Worm (Caenorhabditis elegans): ENCODE data around the gene lmtr-2.

Gene lmtr-2

ce11 chrV:8027429-8028142 is 16.7 kb upstream of the lmtr-2 start:
- TF ChIP-seq ztf-11 (tag; optimal IDR thresholded peaks at IDR 0.05), result no peak
- TF ChIP-seq sma-9 (GFP tag; optimal IDR thresholded peaks at IDR 0.05), result peak; percentile 70
- no peak for TF ChIP-seq sma-9 (tag; optimal IDR thresholded peaks at IDR 0.05)
- TF ChIP-seq Y55F3AM.14 (GFP tag; optimal IDR thresholded peaks at IDR 0.05), result no peak
- TF ChIP-seq snpc-4 (tag; optimal IDR thresholded peaks at IDR 0.05), result no peak
- no peak for TF ChIP-seq nhr-237 (tag; optimal IDR thresholded peaks at IDR 0.05)
- no peak for TF ChIP-seq lin-11 (tag; optimal IDR thresholded peaks at IDR 0.05)
- TF ChIP-seq nhr-6 (tag; optimal IDR thresholded peaks at IDR 0.05), result no peak
- no peak for TF ChIP-seq peb-1 (tag; optimal IDR thresholded peaks at IDR 0.05)
- peak; percentile 18 for TF ChIP-seq sma-3 (GFP tag; optimal IDR thresholded peaks at IDR 0.05)
- no peak for TF ChIP-seq unc-62 (GFP tag; optimal IDR thresholded peaks at IDR 0.05)
- peak; percentile 42 for TF ChIP-seq blmp-1 (tag; optimal IDR thresholded peaks at IDR 0.05; ENCODE audit: insufficient read depth)
- TF ChIP-seq mdl-1 (tag; optimal IDR thresholded peaks at IDR 0.05), result no peak
- TF ChIP-seq nhr-25 (tag; optimal IDR thresholded peaks at IDR 0.05), result peak; percentile 56
- no peak for TF ChIP-seq unc-39 (tag; optimal IDR thresholded peaks at IDR 0.05)
- no peak for TF ChIP-seq elt-3 (tag; optimal IDR thresholded peaks at IDR 0.05)
- no peak for TF ChIP-seq ama-1 (optimal IDR thresholded peaks at IDR 0.05)
- TF ChIP-seq ztf-4 (tag; optimal IDR thresholded peaks at IDR 0.05), result no peak
- TF ChIP-seq lsy-2 (tag; optimal IDR thresholded peaks at IDR 0.05), result no peak
- TF ChIP-seq egl-27 (tag; optimal IDR thresholded peaks at IDR 0.05), result no peak
- no peak for TF ChIP-seq nhr-77 (tag; optimal IDR thresholded peaks at IDR 0.05)
- TF ChIP-seq nhr-21 (tag; optimal IDR thresholded peaks at IDR 0.05), result no peak
- TF ChIP-seq crh-2 (tag; optimal IDR thresholded peaks at IDR 0.05), result no peak

ce11 chrV:8026343-8026742 is 15.4 kb upstream of the lmtr-2 start, which contains the start of gene F43H9.4:
Gene F43H9.4, plus strand, starts transcription at chrV:8026708.
- TF ChIP-seq aly-2 (tag; optimal IDR thresholded peaks at IDR 0.05) (no peak), ceh-16 (tag; optimal IDR thresholded peaks at IDR 0.05) (no peak), peb-1 (tag; optimal IDR thresholded peaks at IDR 0.05) (no peak), ZK546.5 (tag; optimal IDR thresholded peaks at IDR 0.05) (no peak), lsy-2 (tag; optimal IDR thresholded peaks at IDR 0.05) (no peak), ceh-82 (tag; optimal IDR thresholded peaks at IDR 0.05) (no peak), unc-39 (tag; optimal IDR thresholded peaks at IDR 0.05) (no peak), elt-3 (tag; optimal IDR thresholded peaks at IDR 0.05) (no peak), ztf-11 (tag; optimal IDR thresholded peaks at IDR 0.05) (no peak), lin-39 (tag; optimal IDR thresholded peaks at IDR 0.05) (no peak), F13H6.1 (tag; optimal IDR thresholded peaks at IDR 0.05) (no peak), crh-2 (tag; optimal IDR thresholded peaks at IDR 0.05) (peak; percentile 48), ztf-1 (GFP tag; conservative IDR thresholded peaks at IDR 0.05) (no peak), sma-9 (GFP tag; optimal IDR thresholded peaks at IDR 0.05) (peak; percentile 92), sma-9 (tag; optimal IDR thresholded peaks at IDR 0.05) (no peak), mdl-1 (tag; optimal IDR thresholded peaks at IDR 0.05) (peak; percentile 77 to 79), nhr-21 (tag; optimal IDR thresholded peaks at IDR 0.05) (peak; percentile 42), blmp-1 (tag; optimal IDR thresholded peaks at IDR 0.05; ENCODE audit: insufficient read depth) (peak; percentile 2), sma-3 (GFP tag; optimal IDR thresholded peaks at IDR 0.05) (peak; percentile 66), nhr-129 (tag; optimal IDR thresholded peaks at IDR 0.05) (peak; percentile 42), nhr-12 (tag; optimal IDR thresholded peaks at IDR 0.05) (no peak), lin-11 (tag; optimal IDR thresholded peaks at IDR 0.05) (no peak), gmeb-1 (tag; optimal IDR thresholded peaks at IDR 0.05) (no peak), ama-1 (optimal IDR thresholded peaks at IDR 0.05) (no peak), fos-1 (tag; optimal IDR thresholded peaks at IDR 0.05) (peak; percentile 11), unc-55 (GFP tag; optimal IDR thresholded peaks at IDR 0.05) (no peak), egl-27 (tag; optimal IDR thresholded peaks at IDR 0.05) (no peak), nhr-25 (tag; optimal IDR thresholded peaks at IDR 0.05) (peak; percentile 82), nhr-237 (tag; optimal IDR thresholded peaks at IDR 0.05) (no peak), alr-1 (tag; optimal IDR thresholded peaks at IDR 0.05) (no peak), nhr-11 (tag; optimal IDR thresholded peaks at IDR 0.05) (no peak)

- peak in 1 of 2 experiments; percentile 8 for TF ChIP-seq mdl-1 (tag; optimal IDR thresholded peaks at IDR 0.05)
- TF ChIP-seq nhr-237 (tag; optimal IDR thresholded peaks at IDR 0.05), result no peak
- no peak for TF ChIP-seq aly-2 (tag; optimal IDR thresholded peaks at IDR 0.05)
- TF ChIP-seq blmp-1 (tag; optimal IDR thresholded peaks at IDR 0.05; ENCODE audit: insufficient read depth), result peak; percentile 20
- TF ChIP-seq nhr-6 (tag; optimal IDR thresholded peaks at IDR 0.05), result peak; percentile 13
- peak; percentile 87 for TF ChIP-seq nhr-25 (tag; optimal IDR thresholded peaks at IDR 0.05)
- peak; percentile 95 for TF ChIP-seq nhr-129 (tag; optimal IDR thresholded peaks at IDR 0.05)
- peak; percentile 77 for TF ChIP-seq sma-9 (GFP tag; optimal IDR thresholded peaks at IDR 0.05)
- TF ChIP-seq sma-9 (tag; optimal IDR thresholded peaks at IDR 0.05), result no peak
- no peak for TF ChIP-seq crh-2 (tag; optimal IDR thresholded peaks at IDR 0.05)
- peak; percentile 42 for TF ChIP-seq nhr-21 (tag; optimal IDR thresholded peaks at IDR 0.05)
- no peak for TF ChIP-seq snpc-4 (tag; optimal IDR thresholded peaks at IDR 0.05)
- no peak for TF ChIP-seq ceh-16 (tag; optimal IDR thresholded peaks at IDR 0.05)
- TF ChIP-seq mbf-1 (tag; optimal IDR thresholded peaks at IDR 0.05), result no peak
Measured at ce11 chrV:8025259-8025658, 14.4 kb upstream of the lmtr-2 start.

All from whole organism, L2 larva.